Worm (Caenorhabditis elegans): Measurements from ENCODE around the gene C05C8.8.

- TF ChIP-seq chd-7 (tag; optimal IDR thresholded peaks at IDR 0.05) (no peak), sea-2 (GFP tag; IDR thresholded peaks at IDR 0.05) (no peak), xnd-1 (tag; optimal IDR thresholded peaks at IDR 0.05) (no peak)
Observed at ce11 chrV:7223941-7224340, 31.1 kb downstream of the C05C8.8 start, which contains the start of gene C13F10.1.

Measured in whole organism, young adult.